Worm (Caenorhabditis elegans) whole organism, mixed stage, embryonic: ENCODE results near the gene irg-6.

Source experiments
- M03D4.4 ChIP-seq: sonication (generic microtip); optimal IDR thresholded peaks from 2 replicates; lab custom pipeline; 2017; ENCODE audit warnings: mild to moderate bottlenecking, missing genetic modification characterization, missing compliant biosample characterization
- blmp-1 ChIP-seq: fragments of 150-350 bp; optimal IDR thresholded peaks from 2 replicates; lab custom pipeline; 2014; ENCODE audit warnings: missing biosample characterization, missing genetic modification characterization
- ceh-39 ChIP-seq: fragments of 150-350 bp; optimal IDR thresholded peaks from 2 replicates; lab custom pipeline; 2014; ENCODE audit warnings: missing biosample characterization, missing genetic modification characterization
- ceh-43 ChIP-seq: fragments of 200-800 bp; sonication (Bioruptor generic); optimal IDR thresholded peaks from 2 replicates; lab custom pipeline; 2018; ENCODE audit warnings: mild to moderate bottlenecking, missing genetic modification characterization, moderate library complexity, missing compliant biosample characterization
- ceh-83 ChIP-seq: fragments of 200-800 bp; sonication (Bioruptor generic); optimal IDR thresholded peaks from 2 replicates; lab custom pipeline; 2018; ENCODE audit warnings: mild to moderate bottlenecking, missing genetic modification characterization, missing compliant biosample characterization
- ces-1 ChIP-seq: fragments of 150-350 bp; optimal IDR thresholded peaks from 2 replicates; lab custom pipeline; 2014; ENCODE audit warnings: missing biosample characterization, missing genetic modification reagents, missing genetic modification characterization
- drap-1 ChIP-seq: fragments of 200-800 bp; sonication (Bioruptor generic); optimal IDR thresholded peaks from 3 replicates; lab custom pipeline; 2018; ENCODE audit warnings: mild to moderate bottlenecking, missing genetic modification characterization, missing compliant biosample characterization
- elt-1 ChIP-seq: sonication (generic microtip); optimal IDR thresholded peaks from 2 replicates; lab custom pipeline; 2017; ENCODE audit warnings: missing genetic modification characterization, mild to moderate bottlenecking, missing compliant biosample characterization, antibody characterized with exemption, moderate library complexity, borderline replicate concordance; ENCODE audit not compliant: insufficient read depth
- elt-3 ChIP-seq: fragments of 150-350 bp; optimal IDR thresholded peaks from 2 replicates; lab custom pipeline; 2014; ENCODE audit warnings: missing biosample characterization, missing genetic modification characterization
- ham-2 ChIP-seq: fragments of 200-800 bp; sonication (Bioruptor generic); optimal IDR thresholded peaks from 2 replicates; lab custom pipeline; 2018; ENCODE audit warnings: mild to moderate bottlenecking, missing genetic modification characterization, missing compliant biosample characterization
- lin-13 ChIP-seq: fragments of 150-350 bp; optimal IDR thresholded peaks from 2 replicates; lab custom pipeline; 2014; ENCODE audit warnings: missing biosample characterization, missing genetic modification characterization
- lin-32 ChIP-seq: fragments of 200-800 bp; sonication (Bioruptor generic); optimal IDR thresholded peaks from 2 replicates; lab custom pipeline; 2018; ENCODE audit warnings: mild to moderate bottlenecking, missing genetic modification characterization, missing compliant biosample characterization
- mab-5 ChIP-seq: fragments of 150-350 bp; optimal IDR thresholded peaks from 2 replicates; lab custom pipeline; 2014; ENCODE audit warnings: missing biosample characterization, missing genetic modification characterization
- mep-1 ChIP-seq: fragments of 150-350 bp; optimal IDR thresholded peaks from 2 replicates; lab custom pipeline; 2017; ENCODE audit warnings: missing biosample characterization, missing genetic modification reagents, missing genetic modification characterization, inconsistent platforms
- nhr-12 ChIP-seq: fragments of 150-350 bp; optimal IDR thresholded peaks from 2 replicates; lab custom pipeline; 2014; ENCODE audit warnings: missing biosample characterization, missing genetic modification characterization
- nhr-237 ChIP-seq: fragments of 150-350 bp; optimal IDR thresholded peaks from 2 replicates; lab custom pipeline; 2014; ENCODE audit warnings: missing biosample characterization, missing genetic modification characterization
- nhr-28 ChIP-seq: fragments of 150-350 bp; optimal IDR thresholded peaks from 2 replicates; lab custom pipeline; 2014; ENCODE audit warnings: missing biosample characterization, missing genetic modification characterization
- nhr-76 ChIP-seq: sonication (generic microtip); optimal IDR thresholded peaks from 2 replicates; lab custom pipeline; 2017; ENCODE audit warnings: missing biosample characterization, missing genetic modification characterization
- pha-4 ChIP-seq: fragments of 150-350 bp; optimal IDR thresholded peaks from 2 replicates; lab custom pipeline; 2018; ENCODE audit warnings: missing biosample characterization, missing genetic modification reagents, missing genetic modification characterization
- sem-2 ChIP-seq: fragments of 200-800 bp; sonication (Bioruptor generic); optimal IDR thresholded peaks from 2 replicates; lab custom pipeline; 2018; ENCODE audit warnings: mild to moderate bottlenecking, missing genetic modification characterization, missing compliant biosample characterization
- tbx-8 ChIP-seq: fragments of 200-800 bp; sonication (Bioruptor generic); optimal IDR thresholded peaks from 2 replicates; lab custom pipeline; 2018; ENCODE audit warnings: mild to moderate bottlenecking, missing genetic modification characterization, moderate library complexity, missing compliant biosample characterization
- unc-120 ChIP-seq: sonication (generic microtip); optimal IDR thresholded peaks from 2 replicates; lab custom pipeline; 2017; ENCODE audit warnings: missing genetic modification characterization, missing compliant biosample characterization; ENCODE audit not compliant: poor library complexity, severe bottlenecking
- unc-39 ChIP-seq: fragments of 150-350 bp; optimal IDR thresholded peaks from 2 replicates; lab custom pipeline; 2014; ENCODE audit warnings: missing biosample characterization, missing genetic modification characterization
- unc-62 ChIP-seq: fragments of 150-350 bp; optimal IDR thresholded peaks from 2 replicates; lab custom pipeline; 2014; ENCODE audit warnings: missing biosample characterization, missing genetic modification reagents, missing genetic modification characterization
- zip-8 ChIP-seq: fragments of 150-350 bp; optimal IDR thresholded peaks from 2 replicates; lab custom pipeline; 2014; ENCODE audit warnings: missing biosample characterization, missing genetic modification characterization
- ztf-11 ChIP-seq: fragments of 150-350 bp; optimal IDR thresholded peaks from 2 replicates; lab custom pipeline; 2014; ENCODE audit warnings: missing biosample characterization, missing genetic modification characterization

irg-6 gene

ce11 chrIV:12946488-12946887 is 31.7 kb upstream of the irg-6 start, which contains the start of gene F55G11.1:
Gene F55G11.1 (minus strand): TSS chrIV:12946588.
- TF ChIP-seq nhr-76 (tag; lab: Kevin White, UChicago) (no peak), unc-39 (no peak), tbx-8 (GFP tag; lab: Kevin White, UChicago) (no peak), zip-8 (tag; lab: Kevin White, UChicago) (no peak), sem-2 (GFP tag; lab: Kevin White, UChicago) (no peak), ces-1 (GFP tag; lab: Kevin White, UChicago) (no peak)

ce11 chrIV:12942633-12943032 is 27.9 kb upstream of the irg-6 start, which contains the start of gene dct-19:
Gene dct-19 (plus strand): TSS chrIV:12942933.
- TF ChIP-seq ceh-39 (tag; lab: Kevin White, UChicago) (no peak), unc-62 (GFP tag; lab: Kevin White, UChicago) (no peak), mep-1 (tag; lab: Kevin White, UChicago) (no peak), lin-32 (GFP tag; lab: Kevin White, UChicago) (no peak), nhr-28 (tag; lab: Kevin White, UChicago) (no peak), lin-13 (tag; lab: Kevin White, UChicago) (no peak), blmp-1 (tag; lab: Kevin White, UChicago) (no peak), elt-1 (tag; lab: Kevin White, UChicago) (no peak), ztf-11 (tag; lab: Kevin White, UChicago) (no peak), ceh-83 (no peak), M03D4.4 (tag; lab: Kevin White, UChicago) (no peak), tbx-8 (GFP tag; lab: Kevin White, UChicago) (no peak)

DNA sequence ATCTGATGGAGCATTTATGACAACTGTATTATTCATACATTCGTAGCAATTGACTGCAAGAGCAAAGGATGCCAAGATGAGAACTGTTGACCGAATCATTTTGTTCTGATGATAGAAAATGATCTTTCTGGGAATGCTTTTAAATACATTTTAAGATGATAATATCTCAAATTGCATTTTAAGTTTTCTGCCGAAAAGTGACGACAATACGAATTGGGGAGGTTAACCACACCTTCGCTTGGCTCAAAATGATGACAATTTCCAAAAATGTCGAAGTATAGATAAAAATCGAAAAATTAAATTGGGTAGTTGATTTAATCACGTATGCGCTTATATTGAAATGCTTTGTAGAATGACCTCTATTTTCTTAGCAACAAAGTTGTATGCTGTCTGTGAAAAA is 26.5 kb upstream of the irg-6 start, which contains the start of gene dod-24:
Gene dod-24, minus strand, starts transcription at position 101 of the 400 bp plus-strand sequence.
- TF ChIP-seq pha-4 (no peak), ceh-43 (GFP tag; lab: Kevin White, UChicago) (no peak)
- TF ChIP-seq, all 35 proteins: peak for 0

- TF ChIP-seq nhr-12 (tag; lab: Kevin White, UChicago): no peak
- TF ChIP-seq ceh-39 (tag; lab: Kevin White, UChicago): no peak
- TF ChIP-seq pha-4: no peak
- no peak for TF ChIP-seq zip-8 (tag; lab: Kevin White, UChicago)
- TF ChIP-seq drap-1: no peak
Measured at ce11 chrIV:12936221-12936776, 21.5 kb upstream of the irg-6 start, which contains the start of the genes cld-1 and dod-21. Gene cld-1 (minus strand): TSS chrIV:12936271. Gene dod-21 (plus strand): TSS chrIV:12936738.

ce11 chrIV:12926639-12927038 is 11.9 kb upstream of the irg-6 start, which contains the start of gene srlf-5:
Gene srlf-5 (minus strand): TSS chrIV:12926739.
- TF ChIP-seq ham-2 (GFP tag; lab: Kevin White, UChicago): no peak

- TF ChIP-seq pha-4 (no peak), unc-120 (peak; percentile 13)
Measured at ce11 chrIV:12924332-12924731, 9.6 kb upstream of the irg-6 start, which contains the start of gene srlf-4. Gene srlf-4 (minus strand): TSS chrIV:12924432.

- TF ChIP-seq nhr-237 (tag; lab: Kevin White, UChicago) (no peak), mab-5 (tag; lab: Kevin White, UChicago) (no peak), ztf-11 (tag; lab: Kevin White, UChicago) (no peak), unc-39 (no peak), nhr-76 (tag; lab: Kevin White, UChicago) (no peak), elt-3 (tag; lab: Kevin White, UChicago) (no peak), blmp-1 (tag; lab: Kevin White, UChicago) (no peak)
Measured at ce11 chrIV:12921027-12921426, 6.3 kb upstream of the irg-6 start, which contains the start of gene C32H11.4. Gene C32H11.4 (plus strand): TSS chrIV:12921264.
